Fruit fly (Drosophila melanogaster) whole organism, embryonic: ENCODE results near the gene Sodq.
A peak's percentile ranks its signal among the peaks of the same experiment; 100 is the strongest.

Experiments
- CG10267 ChIP-seq: fragments of 200-800 bp; sonication (Bioruptor generic); optimal IDR thresholded peaks from 2 replicates; lab custom pipeline; 2018; ENCODE audit warnings: missing biosample characterization, mild to moderate bottlenecking, missing genetic modification characterization, moderate library complexity
- CG11456 ChIP-seq: fragments of 200-800 bp; sonication (Bioruptor generic); IDR thresholded peaks from 3 replicates; pipeline ENCODE4 v1.3.6; 2022; ENCODE audit warnings: missing biosample characterization, missing genetic modification characterization
- CG11504 ChIP-seq: fragments of 200-800 bp; sonication (Bioruptor generic); optimal IDR thresholded peaks from 3 replicates; lab custom pipeline; 2019; ENCODE audit warnings: missing biosample characterization, mild to moderate bottlenecking, missing genetic modification characterization, moderate library complexity
- CG12155 ChIP-seq: fragments of 200-800 bp; sonication (Bioruptor generic); optimal IDR thresholded peaks from 3 replicates; lab custom pipeline; 2016; ENCODE audit warnings: missing biosample characterization, missing genetic modification characterization
- CG12744 ChIP-seq: fragments of 200-800 bp; sonication (Bioruptor generic); optimal IDR thresholded peaks from 2 replicates; lab custom pipeline; 2016; ENCODE audit warnings: missing biosample characterization, missing genetic modification characterization
- CG15073 ChIP-seq: fragments of 200-800 bp; sonication (Bioruptor generic); optimal IDR thresholded peaks from 2 replicates; lab custom pipeline; 2016; ENCODE audit warnings: missing biosample characterization, missing genetic modification characterization
- CG15601 ChIP-seq: fragments of 200-800 bp; sonication (Bioruptor generic); optimal IDR thresholded peaks from 3 replicates; lab custom pipeline; 2019; ENCODE audit warnings: missing biosample characterization, mild to moderate bottlenecking, missing genetic modification characterization, moderate library complexity
- CG16779 ChIP-seq: fragments of 200-800 bp; sonication (Bioruptor generic); IDR thresholded peaks from 2 replicates; pipeline ENCODE4 v1.3.6; 2022; ENCODE audit warnings: missing biosample characterization, missing genetic modification characterization
- CG16815 ChIP-seq: fragments of 200-800 bp; sonication (Bioruptor generic); optimal IDR thresholded peaks from 3 replicates; lab custom pipeline; 2017; ENCODE audit warnings: missing biosample characterization, mild to moderate bottlenecking, missing genetic modification characterization
- CG17612 ChIP-seq: fragments of 200-800 bp; sonication (Bioruptor generic); IDR thresholded peaks from 2 replicates; pipeline ENCODE4 v1.3.6; 2022; ENCODE audit warnings: missing biosample characterization, missing genetic modification characterization
- CG17829 ChIP-seq: fragments of 200-800 bp; optimal IDR thresholded peaks from 2 replicates; lab custom pipeline; 2019; ENCODE audit warnings: missing biosample characterization, mild to moderate bottlenecking, missing genetic modification characterization, moderate library complexity
- CG2875 ChIP-seq: fragments of 200-800 bp; sonication (Bioruptor generic); optimal IDR thresholded peaks from 2 replicates; lab custom pipeline; 2017; ENCODE audit warnings: missing biosample characterization, mild to moderate bottlenecking, missing genetic modification characterization, missing genetic modification reagents
- CG3726 ChIP-seq: fragments of 200-800 bp; sonication (Bioruptor generic); IDR thresholded peaks from 3 replicates; pipeline ENCODE4, ENCODE4 v1.3.6; 2022; ENCODE audit warnings: missing biosample characterization, missing genetic modification characterization
- CG3847 ChIP-seq: fragments of 200-800 bp; sonication (Bioruptor generic); IDR thresholded peaks from 2 replicates; pipeline ENCODE4 v1.3.6; 2022; ENCODE audit warnings: missing biosample characterization, missing genetic modification characterization
- CG4282 ChIP-seq: fragments of 200-800 bp; sonication (Bioruptor generic); optimal IDR thresholded peaks from 2 replicates; lab custom pipeline; 2016; ENCODE audit warnings: missing biosample characterization, missing genetic modification characterization
- CG5953 ChIP-seq: fragments of 200-800 bp; sonication (Bioruptor generic); IDR thresholded peaks from 2 replicates; pipeline ENCODE4 v1.3.6; 2022; ENCODE audit warnings: missing biosample characterization, missing genetic modification characterization
- CG7271 ChIP-seq: fragments of 200-800 bp; sonication (Bioruptor generic); optimal IDR thresholded peaks from 2 replicates; lab custom pipeline; 2018; ENCODE audit warnings: missing biosample characterization, mild to moderate bottlenecking, missing genetic modification characterization, moderate library complexity
- CG8388 ChIP-seq: fragments of 200-800 bp; sonication (Bioruptor generic); optimal IDR thresholded peaks from 2 replicates; lab custom pipeline; 2019; ENCODE audit warnings: missing biosample characterization, mild to moderate bottlenecking, missing genetic modification characterization, moderate library complexity
- CG9876 ChIP-seq: fragments of 200-800 bp; sonication (Bioruptor generic); optimal IDR thresholded peaks from 2 replicates; lab custom pipeline; 2016; ENCODE audit warnings: missing biosample characterization, missing genetic modification characterization
- CrebB ChIP-seq: fragments of 200-800 bp; sonication (Bioruptor generic); optimal IDR thresholded peaks from 3 replicates; lab custom pipeline; 2018; ENCODE audit warnings: missing biosample characterization, mild to moderate bottlenecking, missing genetic modification characterization
- Dll ChIP-seq: fragments of 200-800 bp; sonication (Bioruptor generic); IDR thresholded peaks from 4 replicates; pipeline ENCODE4 v1.3.6; 2022; ENCODE audit warnings: missing biosample characterization, missing genetic modification characterization; ENCODE audit not compliant: partially characterized antibody
- E2f1 ChIP-seq: fragments of 200-800 bp; sonication (Bioruptor generic); IDR thresholded peaks from 2 replicates; pipeline ENCODE4 v1.3.6; 2022; ENCODE audit warnings: missing biosample characterization, missing genetic modification characterization
- Eip74EF ChIP-seq, 2 experiments: fragments of 200-800 bp in 1 of 2; fragments of >200 bp in 1 of 2; sonication (Bioruptor generic) in 1 of 2; optimal IDR thresholded peaks; 2 replicates each; lab custom pipeline; 2017 to 2019; ENCODE audit warnings: missing biosample characterization in 2 of 2, missing genetic modification characterization in 2 of 2, mild to moderate bottlenecking in 1 of 2, moderate library complexity in 1 of 2
- Elba2 ChIP-seq: fragments of 200-800 bp; sonication (Bioruptor generic); optimal IDR thresholded peaks from 3 replicates; lab custom pipeline; 2016; ENCODE audit warnings: missing biosample characterization, missing genetic modification characterization
- Hr39 ChIP-seq: fragments of >200 bp; optimal IDR thresholded peaks from 2 replicates; lab custom pipeline; 2017
- Myb ChIP-seq: fragments of 200-800 bp; sonication (Bioruptor generic); optimal IDR thresholded peaks from 2 replicates; lab custom pipeline; 2016; ENCODE audit warnings: missing biosample characterization, missing genetic modification characterization
- NC2β ChIP-seq: fragments of 200-800 bp; sonication (Bioruptor generic); optimal IDR thresholded peaks from 2 replicates; lab custom pipeline; 2016; ENCODE audit warnings: missing biosample characterization, missing genetic modification characterization
- Nf-YC ChIP-seq: fragments of 200-800 bp; optimal IDR thresholded peaks from 3 replicates; lab custom pipeline; 2019; ENCODE audit warnings: missing biosample characterization, mild to moderate bottlenecking, missing genetic modification characterization, moderate library complexity
- PHDP ChIP-seq: fragments of 200-800 bp; sonication (Bioruptor generic); optimal IDR thresholded peaks from 3 replicates; lab custom pipeline; 2018; ENCODE audit warnings: missing biosample characterization, mild to moderate bottlenecking, missing genetic modification characterization, moderate library complexity
- Six4 ChIP-seq: fragments of 200-800 bp; sonication (Bioruptor generic); optimal IDR thresholded peaks from 2 replicates; lab custom pipeline; 2016; ENCODE audit warnings: missing biosample characterization, missing genetic modification characterization
- Sry-β ChIP-seq: fragments of 200-800 bp; sonication (Bioruptor generic); optimal IDR thresholded peaks from 2 replicates; lab custom pipeline; 2018; ENCODE audit warnings: missing biosample characterization, mild to moderate bottlenecking, missing genetic modification characterization, moderate library complexity
- Xrp1 ChIP-seq: fragments of 200-800 bp; sonication (Bioruptor generic); IDR thresholded peaks from 2 replicates; pipeline ENCODE4 v1.3.6; 2022; ENCODE audit warnings: missing biosample characterization, missing genetic modification characterization
- ac ChIP-seq: fragments of 200-800 bp; sonication (Bioruptor generic); optimal IDR thresholded peaks from 3 replicates; lab custom pipeline; 2017; ENCODE audit warnings: missing biosample characterization, mild to moderate bottlenecking, missing genetic modification characterization
- ara ChIP-seq: fragments of 200-800 bp; sonication (Bioruptor generic); IDR thresholded peaks from 2 replicates; pipeline ENCODE4 v1.3.6; 2022; ENCODE audit warnings: missing biosample characterization, missing genetic modification characterization
- bcd ChIP-seq: fragments of 200-800 bp; sonication (Bioruptor generic); optimal IDR thresholded peaks from 2 replicates; lab custom pipeline; 2017; ENCODE audit warnings: missing biosample characterization, mild to moderate bottlenecking, missing genetic modification characterization
- caup ChIP-seq: fragments of 200-800 bp; sonication (Bioruptor generic); optimal IDR thresholded peaks from 3 replicates; lab custom pipeline; 2017; ENCODE audit warnings: missing biosample characterization, mild to moderate bottlenecking, missing genetic modification characterization, moderate library complexity; ENCODE audit not compliant: severe bottlenecking
- croc ChIP-seq: fragments of 200-800 bp; sonication (Bioruptor generic); conservative IDR thresholded peaks from 3 replicates; pipeline ENCODE4 v1.3.6; 2022; ENCODE audit warnings: missing biosample characterization, missing genetic modification characterization
- crol ChIP-seq: fragments of 200-800 bp; sonication (Bioruptor generic); IDR thresholded peaks from 2 replicates; pipeline ENCODE4 v1.3.6; 2022; ENCODE audit warnings: missing biosample characterization, missing genetic modification characterization
- dmrt99B ChIP-seq: fragments of 200-800 bp; sonication (Bioruptor generic); optimal IDR thresholded peaks from 2 replicates; lab custom pipeline; 2018; ENCODE audit warnings: missing biosample characterization, mild to moderate bottlenecking, missing genetic modification characterization, moderate library complexity
- dysf ChIP-seq: fragments of 200-800 bp; sonication (Bioruptor generic); IDR thresholded peaks from 3 replicates; pipeline ENCODE4 v1.3.6; 2022; ENCODE audit warnings: missing biosample characterization, missing genetic modification characterization
- esg ChIP-seq: fragments of 200-800 bp; sonication (Bioruptor generic); conservative IDR thresholded peaks from 2 replicates; pipeline ENCODE4 v1.3.6; 2022; ENCODE audit warnings: missing biosample characterization, missing genetic modification characterization
- gce ChIP-seq: fragments of 200-800 bp; sonication (Bioruptor generic); IDR thresholded peaks from 3 replicates; pipeline ENCODE4 v1.3.6; 2022; ENCODE audit warnings: missing biosample characterization, missing genetic modification characterization
- hb ChIP-seq: fragments of 200-800 bp; sonication (Bioruptor generic); IDR thresholded peaks from 3 replicates; pipeline ENCODE4 v1.3.6; 2022; ENCODE audit warnings: missing biosample characterization, missing genetic modification characterization; ENCODE audit not compliant: partially characterized antibody
- mld ChIP-seq: fragments of 200-800 bp; sonication (Bioruptor generic); IDR thresholded peaks from 3 replicates; pipeline ENCODE4 v1.3.6; 2022; ENCODE audit warnings: missing biosample characterization, missing genetic modification characterization; ENCODE audit not compliant: partially characterized antibody
- nmo ChIP-seq: fragments of 200-800 bp; sonication (Bioruptor generic); optimal IDR thresholded peaks from 2 replicates; lab custom pipeline; 2018; ENCODE audit warnings: missing biosample characterization, mild to moderate bottlenecking, missing genetic modification characterization, moderate library complexity
- p53 ChIP-seq: fragments of 200-800 bp; sonication (Bioruptor generic); optimal IDR thresholded peaks from 2 replicates; lab custom pipeline; 2016; ENCODE audit warnings: missing biosample characterization, missing genetic modification characterization
- pho ChIP-seq: fragments of 200-800 bp; sonication (Bioruptor generic); optimal IDR thresholded peaks from 2 replicates; lab custom pipeline; 2016; ENCODE audit warnings: missing biosample characterization, missing genetic modification characterization
- pros ChIP-seq: fragments of 200-800 bp; sonication (Bioruptor generic); optimal IDR thresholded peaks from 3 replicates; lab custom pipeline; 2019; ENCODE audit warnings: missing biosample characterization, mild to moderate bottlenecking, missing genetic modification characterization, moderate library complexity
- stwl ChIP-seq: fragments of 200-800 bp; sonication (Bioruptor generic); optimal IDR thresholded peaks from 3 replicates; lab custom pipeline; 2018; ENCODE audit warnings: missing biosample characterization, mild to moderate bottlenecking, missing genetic modification characterization, moderate library complexity
- unpg ChIP-seq: fragments of 200-800 bp; sonication (Bioruptor generic); optimal IDR thresholded peaks from 3 replicates; lab custom pipeline; 2018; ENCODE audit warnings: missing biosample characterization, mild to moderate bottlenecking, missing genetic modification characterization, moderate library complexity

Sodq gene

dm6 chr3R:25888307-25889075, 7.1 kb upstream of the Sodq start, which contains the start of gene Lnk (continued):
- TF ChIP-seq CG4282 (GFP tag; lab: Kevin White, UChicago): no peak
- TF ChIP-seq pho (GFP tag; lab: Kevin White, UChicago): peak; percentile 26
- peak; percentile 51 for TF ChIP-seq stwl (tag; lab: Kevin White, UChicago)
- no peak for TF ChIP-seq Six4
- no peak for TF ChIP-seq CG5953 (GFP tag; lab: Robert Waterston, UW)
- TF ChIP-seq Hr39 (lab: Kevin White, UChicago): no peak
- TF ChIP-seq CG11504 (tag; lab: Kevin White, UChicago): no peak
- TF ChIP-seq crol: no peak
- no peak for TF ChIP-seq PHDP (tag; lab: Kevin White, UChicago)
- peak; percentile 86; the same call in 2 of the 3 replicates for TF ChIP-seq mld (GFP tag; lab: Robert Waterston, UW)
- TF ChIP-seq hb (GFP tag; lab: Robert Waterston, UW): peak; percentile 83
- peak; percentile 55 for TF ChIP-seq CG3847
- peak; percentile 47 for TF ChIP-seq Myb (GFP tag; lab: Kevin White, UChicago)
- no peak for TF ChIP-seq bcd (GFP tag; lab: Kevin White, UChicago)
- TF ChIP-seq CG3726 (GFP tag; lab: Robert Waterston, UW): no peak
- TF ChIP-seq ac (GFP tag; lab: Kevin White, UChicago): no peak
- TF ChIP-seq CG15073 (GFP tag; lab: Kevin White, UChicago): no peak
- peak; percentile 23 for TF ChIP-seq Nf-YC (tag; lab: Kevin White, UChicago)
- no peak for TF ChIP-seq CG12744 (GFP tag; lab: Kevin White, UChicago)
- no peak for TF ChIP-seq ara (GFP tag; lab: Robert Waterston, UW)
- TF ChIP-seq CG12155: peak; percentile 17
- peak; percentile 84 for TF ChIP-seq Dll
- TF ChIP-seq CG17612 (GFP tag; lab: Robert Waterston, UW): no peak
- TF ChIP-seq NC2β: peak; percentile 35
- TF ChIP-seq CG16779: no peak
- TF ChIP-seq caup (GFP tag; lab: Kevin White, UChicago): no peak
- peak; percentile 51 for TF ChIP-seq nmo
- peak; percentile 2 for TF ChIP-seq p53 (GFP tag; lab: Kevin White, UChicago)
- peak; percentile 33 for TF ChIP-seq CG15601 (tag; lab: Kevin White, UChicago)
- TF ChIP-seq Sry-β (GFP tag; lab: Kevin White, UChicago): no peak
- peak; percentile 9 for TF ChIP-seq CG7271
- TF ChIP-seq CG8388 (GFP tag; lab: Kevin White, UChicago): no peak
- no peak for TF ChIP-seq Eip74EF (GFP tag; optimal IDR thresholded peaks at IDR 0.05; lab: Kevin White, UChicago)
- no peak for TF ChIP-seq CG2875 (GFP tag; lab: Kevin White, UChicago)
- TF ChIP-seq Xrp1 (GFP tag; lab: Robert Waterston, UW): no peak
- TF ChIP-seq unpg (GFP tag; lab: Kevin White, UChicago): no peak
- TF ChIP-seq CG16815 (GFP tag; lab: Kevin White, UChicago): no peak
- no peak for TF ChIP-seq dysf (GFP tag; lab: Robert Waterston, UW)
- peak; percentile 32 for TF ChIP-seq CrebB (tag; lab: Kevin White, UChicago)
- peak; percentile 46 for TF ChIP-seq CG17829 (tag; lab: Kevin White, UChicago)
- TF ChIP-seq gce (GFP tag; lab: Robert Waterston, UW): no peak
- TF ChIP-seq CG10267: peak; percentile 49
- TF ChIP-seq esg (GFP tag; lab: Robert Waterston, UW): no peak
- no peak for TF ChIP-seq CG11456
- no peak for TF ChIP-seq Elba2 (GFP tag; lab: Kevin White, UChicago)
- no peak for TF ChIP-seq dmrt99B (tag; lab: Kevin White, UChicago)
- TF ChIP-seq pros (GFP tag; lab: Kevin White, UChicago): peak; percentile 46
- TF ChIP-seq E2f1 (GFP tag; lab: Robert Waterston, UW): no peak
- no peak for TF ChIP-seq CG9876 (GFP tag; lab: Kevin White, UChicago)
- TF ChIP-seq croc: no peak
